Fruit fly (Drosophila melanogaster) whole organism, embryonic: ENCODE results near the gene CG33110.

Experiments used
- Ada2b ChIP-seq: fragments of 200-800 bp; sonication (Bioruptor generic); IDR thresholded peaks from 2 replicates; pipeline ENCODE4 v1.3.6; 2022; ENCODE audit warnings: missing biosample characterization, missing genetic modification characterization
- Blimp-1 ChIP-seq: fragments of 200-800 bp; sonication (Bioruptor generic); optimal IDR thresholded peaks from 3 replicates; lab custom pipeline; 2018; ENCODE audit warnings: missing biosample characterization, missing genetic modification characterization, mild to moderate bottlenecking, moderate library complexity, missing genetic modification reagents
- CG10147 ChIP-seq: fragments of 200-800 bp; sonication (Bioruptor generic); optimal IDR thresholded peaks from 2 replicates; lab custom pipeline; 2019; ENCODE audit warnings: missing biosample characterization, mild to moderate bottlenecking, missing genetic modification characterization, moderate library complexity
- CG10654 ChIP-seq: fragments of 200-800 bp; sonication (Bioruptor generic); optimal IDR thresholded peaks from 2 replicates; lab custom pipeline; 2016; ENCODE audit warnings: missing biosample characterization, missing genetic modification characterization
- CG10959 ChIP-seq: fragments of 200-800 bp; sonication (Bioruptor generic); IDR thresholded peaks from 2 replicates; pipeline ENCODE4 v1.3.6; 2022; ENCODE audit warnings: missing biosample characterization, missing genetic modification characterization
- CG11723 ChIP-seq: fragments of 200-800 bp; sonication (Bioruptor generic); optimal IDR thresholded peaks from 2 replicates; lab custom pipeline; 2017; ENCODE audit warnings: missing biosample characterization, mild to moderate bottlenecking, missing genetic modification characterization
- CG12155 ChIP-seq: fragments of 200-800 bp; sonication (Bioruptor generic); optimal IDR thresholded peaks from 3 replicates; lab custom pipeline; 2016; ENCODE audit warnings: missing biosample characterization, missing genetic modification characterization
- CG1529 ChIP-seq: fragments of 200-800 bp; sonication (Bioruptor generic); optimal IDR thresholded peaks from 3 replicates; lab custom pipeline; 2018; ENCODE audit warnings: missing biosample characterization, missing genetic modification characterization
- CG18619 ChIP-seq: fragments of 200-800 bp; sonication (Bioruptor generic); optimal IDR thresholded peaks from 3 replicates; lab custom pipeline; 2017; ENCODE audit warnings: missing biosample characterization, mild to moderate bottlenecking, missing genetic modification characterization
- CG33557 ChIP-seq: fragments of 200-800 bp; sonication (Bioruptor generic); optimal IDR thresholded peaks from 2 replicates; lab custom pipeline; 2019; ENCODE audit warnings: missing biosample characterization, mild to moderate bottlenecking, missing genetic modification characterization, moderate library complexity
- CG3838 ChIP-seq: fragments of 200-800 bp; sonication (Bioruptor generic); optimal IDR thresholded peaks from 3 replicates; lab custom pipeline; 2016; ENCODE audit warnings: missing biosample characterization, missing genetic modification characterization
- CG3847 ChIP-seq: fragments of 200-800 bp; sonication (Bioruptor generic); IDR thresholded peaks from 2 replicates; pipeline ENCODE4 v1.3.6; 2022; ENCODE audit warnings: missing biosample characterization, missing genetic modification characterization
- CG4360 ChIP-seq: fragments of 200-800 bp; sonication (Bioruptor generic); IDR thresholded peaks from 2 replicates; pipeline ENCODE4 v1.3.6; 2022; ENCODE audit warnings: missing biosample characterization, missing genetic modification characterization
- CG5180 ChIP-seq: fragments of 200-800 bp; sonication (Bioruptor generic); optimal IDR thresholded peaks from 3 replicates; lab custom pipeline; 2017; ENCODE audit warnings: missing biosample characterization, missing genetic modification characterization, mild to moderate bottlenecking, moderate library complexity, missing genetic modification reagents
- CG7745 ChIP-seq: fragments of 200-800 bp; sonication (Bioruptor generic); optimal IDR thresholded peaks from 2 replicates; lab custom pipeline; 2018; ENCODE audit warnings: missing biosample characterization, mild to moderate bottlenecking, missing genetic modification characterization, moderate library complexity
- CG7839 ChIP-seq: fragments of 200-800 bp; sonication (Bioruptor generic); optimal IDR thresholded peaks from 3 replicates; lab custom pipeline; 2018; ENCODE audit warnings: missing biosample characterization, mild to moderate bottlenecking, missing genetic modification characterization, moderate library complexity
- CG8290 ChIP-seq, 3 experiments: fragments of 200-800 bp; sonication (Bioruptor generic); optimal IDR thresholded peaks; 2 replicates each; lab custom pipeline; 2016 to 2019; ENCODE audit warnings: missing biosample characterization in 3 of 3, missing genetic modification characterization in 3 of 3, mild to moderate bottlenecking in 2 of 3, moderate library complexity in 1 of 3
- Dll ChIP-seq: fragments of 200-800 bp; sonication (Bioruptor generic); IDR thresholded peaks from 4 replicates; pipeline ENCODE4 v1.3.6; 2022; ENCODE audit warnings: missing biosample characterization, missing genetic modification characterization; ENCODE audit not compliant: partially characterized antibody
- Gsc ChIP-seq: fragments of 200-800 bp; sonication (Bioruptor generic); IDR thresholded peaks from 2 replicates; pipeline ENCODE4 v1.3.6; 2022; ENCODE audit warnings: missing biosample characterization, missing genetic modification characterization
- HHEX ChIP-seq: fragments of 200-800 bp; sonication (Bioruptor generic); optimal IDR thresholded peaks from 3 replicates; lab custom pipeline; 2017; ENCODE audit warnings: missing biosample characterization, mild to moderate bottlenecking, missing genetic modification characterization, missing genetic modification reagents
- MTF-1 ChIP-seq: fragments of 200-800 bp; sonication (Bioruptor generic); optimal IDR thresholded peaks from 2 replicates; lab custom pipeline; 2018; ENCODE audit warnings: missing biosample characterization, mild to moderate bottlenecking, missing genetic modification characterization, borderline replicate concordance
- Mad ChIP-seq: fragments of 200-800 bp; sonication (Bioruptor generic); optimal IDR thresholded peaks from 2 replicates; lab custom pipeline; 2016; ENCODE audit warnings: missing biosample characterization, missing genetic modification characterization
- Ravus ChIP-seq: fragments of 200-800 bp; sonication (Bioruptor generic); IDR thresholded peaks from 2 replicates; pipeline ENCODE4 v1.3.6; 2022; ENCODE audit warnings: missing biosample characterization, missing genetic modification characterization
- Usf ChIP-seq: fragments of 200-800 bp; sonication (Bioruptor generic); optimal IDR thresholded peaks from 2 replicates; lab custom pipeline; 2017; ENCODE audit warnings: missing genotype, missing biosample characterization, missing genetic modification characterization
- Vsx1 ChIP-seq: fragments of 200-800 bp; sonication (Bioruptor generic); optimal IDR thresholded peaks from 2 replicates; lab custom pipeline; 2017; ENCODE audit warnings: missing biosample characterization, mild to moderate bottlenecking, missing genetic modification characterization, missing genetic modification reagents
- amos ChIP-seq: fragments of 200-800 bp; sonication (Bioruptor generic); IDR thresholded peaks from 2 replicates; pipeline ENCODE4 v1.3.6; 2022; ENCODE audit warnings: missing biosample characterization, missing genetic modification characterization; ENCODE audit not compliant: partially characterized antibody
- bigmax ChIP-seq: fragments of 200-800 bp; sonication (Bioruptor generic); optimal IDR thresholded peaks from 2 replicates; lab custom pipeline; 2018; ENCODE audit warnings: missing biosample characterization, mild to moderate bottlenecking, missing genetic modification characterization
- bowl ChIP-seq: fragments of 200-800 bp; sonication (Bioruptor generic); IDR thresholded peaks from 2 replicates; pipeline ENCODE4 v1.3.6; 2022; ENCODE audit warnings: missing biosample characterization, missing genetic modification characterization
- chinmo ChIP-seq: fragments of 200-800 bp; sonication (Bioruptor generic); IDR thresholded peaks from 4 replicates; pipeline ENCODE4 v1.3.6; 2022; ENCODE audit warnings: missing biosample characterization, missing genetic modification characterization; ENCODE audit not compliant: partially characterized antibody
- crp ChIP-seq, 2 experiments: fragments of 200-800 bp; sonication (Bioruptor generic); optimal IDR thresholded peaks; 2 replicates in 1 of 2; 3 replicates in 1 of 2; lab custom pipeline; 2017; ENCODE audit warnings: missing biosample characterization in 2 of 2, missing genetic modification characterization in 2 of 2, mild to moderate bottlenecking in 1 of 2, moderate library complexity in 1 of 2
- cwo ChIP-seq: fragments of 200-800 bp; sonication (Bioruptor generic); optimal IDR thresholded peaks from 3 replicates; lab custom pipeline; 2017; ENCODE audit warnings: missing biosample characterization, missing genetic modification characterization, mild to moderate bottlenecking, moderate library complexity, missing genetic modification reagents
- en ChIP-seq: fragments of 200-800 bp; sonication (Bioruptor generic); optimal IDR thresholded peaks from 2 replicates; lab custom pipeline; 2016; ENCODE audit warnings: missing biosample characterization, missing genetic modification characterization
- ftz-f1 ChIP-seq: fragments of 200-800 bp; sonication (Bioruptor generic); optimal IDR thresholded peaks from 2 replicates; lab custom pipeline; 2016; ENCODE audit warnings: missing biosample characterization, missing genetic modification characterization
- hb ChIP-seq: fragments of 200-800 bp; sonication (Bioruptor generic); IDR thresholded peaks from 3 replicates; pipeline ENCODE4 v1.3.6; 2022; ENCODE audit warnings: missing biosample characterization, missing genetic modification characterization; ENCODE audit not compliant: partially characterized antibody
- hkb ChIP-seq, 2 experiments: fragments of 200-800 bp in 1 of 2; fragments of >200 bp in 1 of 2; sonication (Bioruptor generic) in 1 of 2; IDR thresholded peaks in 1 of 2; optimal IDR thresholded peaks in 1 of 2; 2 replicates each; pipeline versions ENCODE4 v1.3.6 to Lab custom; 2017 to 2022; ENCODE audit warnings: missing biosample characterization in 1 of 2, missing genetic modification characterization in 1 of 2
- lmd ChIP-seq: fragments of 200-800 bp; sonication (Bioruptor generic); IDR thresholded peaks from 2 replicates; pipeline ENCODE4 v1.3.6; 2022; ENCODE audit warnings: missing biosample characterization, missing genetic modification characterization
- nerfin-1 ChIP-seq: fragments of 200-800 bp; sonication (Bioruptor generic); optimal IDR thresholded peaks from 3 replicates; lab custom pipeline; 2019; ENCODE audit warnings: missing biosample characterization, mild to moderate bottlenecking, missing genetic modification characterization, moderate library complexity
- org-1 ChIP-seq: fragments of 200-800 bp; sonication (Bioruptor generic); optimal IDR thresholded peaks from 2 replicates; lab custom pipeline; 2017; ENCODE audit warnings: missing biosample characterization, missing genetic modification characterization
- pfk ChIP-seq: fragments of 200-800 bp; sonication (Bioruptor generic); optimal IDR thresholded peaks from 2 replicates; lab custom pipeline; 2018; ENCODE audit warnings: missing biosample characterization, mild to moderate bottlenecking, missing genetic modification characterization, moderate library complexity
- pho ChIP-seq: fragments of 200-800 bp; sonication (Bioruptor generic); optimal IDR thresholded peaks from 2 replicates; lab custom pipeline; 2016; ENCODE audit warnings: missing biosample characterization, missing genetic modification characterization
- salm ChIP-seq: fragments of 200-800 bp; sonication (Bioruptor generic); optimal IDR thresholded peaks from 2 replicates; lab custom pipeline; 2018; ENCODE audit warnings: missing biosample characterization, mild to moderate bottlenecking, missing genetic modification characterization
- sd ChIP-seq: fragments of 200-800 bp; sonication (Bioruptor generic); optimal IDR thresholded peaks from 3 replicates; lab custom pipeline; 2018; ENCODE audit warnings: missing biosample characterization, mild to moderate bottlenecking, missing genetic modification characterization, moderate library complexity
- stc ChIP-seq: fragments of 200-800 bp; sonication (Bioruptor generic); IDR thresholded peaks from 2 replicates; pipeline ENCODE4 v1.3.6; 2022; ENCODE audit warnings: missing biosample characterization, missing genetic modification characterization
- tll ChIP-seq, 2 experiments: fragments of 200-800 bp in 1 of 2; fragments of >200 bp in 1 of 2; sonication (Bioruptor generic) in 1 of 2; optimal IDR thresholded peaks; 2 replicates each; lab custom pipeline; 2017 to 2019; ENCODE audit warnings: missing biosample characterization in 2 of 2, missing genetic modification characterization in 2 of 2, mild to moderate bottlenecking in 1 of 2, moderate library complexity in 1 of 2
- tx ChIP-seq: fragments of 200-800 bp; sonication (Bioruptor generic); optimal IDR thresholded peaks from 2 replicates; lab custom pipeline; 2016; ENCODE audit warnings: missing biosample characterization, missing genetic modification characterization
- wek ChIP-seq: fragments of 200-800 bp; sonication (Bioruptor generic); optimal IDR thresholded peaks from 3 replicates; lab custom pipeline; 2018; ENCODE audit warnings: missing biosample characterization, mild to moderate bottlenecking, missing genetic modification characterization, moderate library complexity

Gene CG33110

DNA sequence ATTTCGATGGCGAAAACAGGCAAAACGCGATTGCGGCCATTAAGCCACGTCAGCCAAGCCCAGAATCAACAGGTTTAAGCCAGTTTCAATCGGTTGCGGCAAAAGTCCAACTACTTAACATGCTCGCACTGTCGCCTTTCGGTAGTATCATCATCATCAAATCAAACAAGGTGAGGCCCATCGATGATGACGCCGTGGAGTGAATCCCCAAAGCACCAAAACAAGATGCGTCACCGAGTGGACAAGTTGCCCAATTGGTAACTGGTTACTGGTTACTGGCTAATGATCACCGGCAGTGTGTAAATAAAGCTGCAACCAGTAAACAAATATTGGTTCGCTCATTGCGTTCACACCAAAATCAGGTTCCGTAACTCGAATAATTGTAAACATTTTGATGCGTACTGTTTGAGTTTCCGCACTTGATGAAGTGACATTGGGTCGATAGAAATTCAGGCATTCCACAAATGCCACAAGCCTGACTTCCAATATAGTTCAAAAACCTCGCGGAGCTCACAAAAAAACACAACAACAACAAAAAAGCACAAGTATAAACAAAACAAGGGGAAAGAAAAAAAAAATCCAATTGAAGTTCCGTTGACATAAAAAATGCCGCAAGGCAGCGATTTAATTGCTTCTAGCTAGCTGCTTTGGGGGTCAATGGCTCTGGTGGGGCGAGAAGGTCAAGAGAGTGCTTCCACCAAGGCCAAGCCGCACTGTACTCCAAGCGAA lies 45.5 kb upstream of the CG33110 start:
- TF ChIP-seq CG10147 (GFP tag; lab: Kevin White, UChicago) (peak; percentile 19), CG12155 (GFP tag; lab: Kevin White, UChicago) (no peak), sd (tag; lab: Kevin White, UChicago) (peak; percentile 95), Gsc (no peak), hb (GFP tag; lab: Robert Waterston, UW) (no peak), cwo (GFP tag; lab: Kevin White, UChicago) (peak; percentile 4), CG8290 (GFP tag; optimal IDR thresholded peaks at IDR 0.05; lab: Kevin White, UChicago) (peak; percentile 69), CG8290 (tag; optimal IDR thresholded peaks at IDR 0.05; lab: Kevin White, UChicago) (peak; percentile 34 to 84), salm (tag; lab: Kevin White, UChicago) (peak; percentile 64), nerfin-1 (tag; lab: Kevin White, UChicago) (peak; percentile 58), CG7839 (tag; lab: Kevin White, UChicago) (peak; percentile 30), pho (GFP tag; lab: Kevin White, UChicago) (peak; percentile 27), amos (GFP tag; lab: Robert Waterston, UW) (no peak), CG4360 (GFP tag; lab: Robert Waterston, UW) (peak; percentile 40; the same call in 1 of the 2 replicates), CG10959 (no peak), CG18619 (GFP tag; lab: Kevin White, UChicago) (peak; percentile 61), Usf (GFP tag; lab: Kevin White, UChicago) (no peak), lmd (GFP tag; lab: Robert Waterston, UW) (0 out of 2 replicates have a peak, but pooled peaks have one; percentile 5), pfk (GFP tag; lab: Kevin White, UChicago) (peak; percentile 32), CG5180 (GFP tag; lab: Kevin White, UChicago) (peak; percentile 79), ftz-f1 (GFP tag; lab: Kevin White, UChicago) (peak; percentile 92), stc (peak; percentile 58; the same call in 1 of the 2 replicates), tll (GFP tag; optimal IDR thresholded peaks at IDR 0.05; lab: Kevin White, UChicago) (no peak), bowl (GFP tag; lab: Robert Waterston, UW) (no peak), hkb (optimal IDR thresholded peaks at IDR 0.05; lab: Kevin White, UChicago) (no peak), hkb (GFP tag; IDR thresholded peaks at IDR 0.05; lab: Robert Waterston, UW) (peak; percentile 81), crp (GFP tag; optimal IDR thresholded peaks at IDR 0.05; lab: Kevin White, UChicago) (no peak), MTF-1 (GFP tag; lab: Kevin White, UChicago) (peak; percentile 81), Dll (GFP tag; lab: Robert Waterston, UW) (no peak), CG11723 (GFP tag; lab: Kevin White, UChicago) (peak; percentile 76), Mad (GFP tag; lab: Kevin White, UChicago) (peak; percentile 34), org-1 (GFP tag; lab: Kevin White, UChicago) (peak; percentile 81), wek (GFP tag; lab: Kevin White, UChicago) (peak; percentile 89), CG3847 (GFP tag; lab: Robert Waterston, UW) (0 out of 2 replicates have a peak, but pooled peaks have one; percentile 4), Blimp-1 (GFP tag; lab: Kevin White, UChicago) (peak; percentile 67), CG1529 (GFP tag; lab: Kevin White, UChicago) (peak; percentile 65), en (GFP tag; lab: Kevin White, UChicago) (peak; percentile 10), tx (GFP tag; lab: Kevin White, UChicago) (no peak), HHEX (GFP tag; lab: Kevin White, UChicago) (peak; percentile 79), CG10654 (GFP tag; lab: Kevin White, UChicago) (peak; percentile 35), bigmax (GFP tag; lab: Kevin White, UChicago) (no peak), CG7745 (tag; lab: Kevin White, UChicago) (peak; percentile 21), Ada2b (GFP tag; lab: Robert Waterston, UW) (no peak), Ravus (GFP tag; lab: Robert Waterston, UW) (no peak), CG3838 (GFP tag; lab: Kevin White, UChicago) (peak; percentile 32), Vsx1 (peak; percentile 77), chinmo (GFP tag; lab: Robert Waterston, UW) (peak; percentile 75; the same call in 3 of the 4 replicates), CG33557 (GFP tag; lab: Kevin White, UChicago) (peak; percentile 52)
